Fruit fly (Drosophila melanogaster) whole organism, embryonic: ENCODE data around the gene CG13658.
A peak's percentile ranks its signal among the peaks of the same experiment; 100 is the strongest.

ENCODE experiments used
- Bgb ChIP-seq: fragments of 200-800 bp; sonication (Bioruptor generic); IDR thresholded peaks from 2 replicates; pipeline ENCODE4 v1.3.6; 2022; ENCODE audit warnings: missing biosample characterization, missing genetic modification characterization; ENCODE audit not compliant: partially characterized antibody
- CG10543 ChIP-seq: fragments of 200-800 bp; sonication (Bioruptor generic); optimal IDR thresholded peaks from 3 replicates; lab custom pipeline; 2017; ENCODE audit warnings: missing biosample characterization, mild to moderate bottlenecking, missing genetic modification characterization, moderate library complexity
- CG10565 ChIP-seq: fragments of 200-800 bp; sonication (Bioruptor generic); optimal IDR thresholded peaks from 3 replicates; lab custom pipeline; 2016; ENCODE audit warnings: missing biosample characterization, mild to moderate bottlenecking, missing genetic modification characterization
- CG11247 ChIP-seq: fragments of 200-800 bp; sonication (Bioruptor generic); IDR thresholded peaks from 2 replicates; pipeline ENCODE4 v1.3.6; 2022; ENCODE audit warnings: missing biosample characterization, missing genetic modification characterization
- CG12942 ChIP-seq: fragments of 200-800 bp; sonication (Bioruptor generic); optimal IDR thresholded peaks from 3 replicates; lab custom pipeline; 2016; ENCODE audit warnings: missing biosample characterization, missing genetic modification characterization
- CG13287 ChIP-seq: fragments of 200-800 bp; sonication (Bioruptor generic); IDR thresholded peaks from 2 replicates; pipeline ENCODE4 v1.3.6; 2022; ENCODE audit warnings: missing biosample characterization, missing genetic modification characterization; ENCODE audit not compliant: partially characterized antibody
- CG14710 ChIP-seq: fragments of 200-800 bp; sonication (Bioruptor generic); optimal IDR thresholded peaks from 3 replicates; lab custom pipeline; 2019; ENCODE audit warnings: missing biosample characterization, mild to moderate bottlenecking, missing genetic modification characterization, moderate library complexity
- CG15514 ChIP-seq: fragments of 200-800 bp; sonication (Bioruptor generic); optimal IDR thresholded peaks from 3 replicates; lab custom pipeline; 2017; ENCODE audit warnings: missing biosample characterization, missing genetic modification characterization, mild to moderate bottlenecking, moderate library complexity, missing genetic modification reagents
- CG16863 ChIP-seq: fragments of 200-800 bp; sonication (Bioruptor generic); optimal IDR thresholded peaks from 3 replicates; lab custom pipeline; 2016; ENCODE audit warnings: missing biosample characterization, missing genetic modification characterization
- CG17359 ChIP-seq: fragments of 200-800 bp; sonication (Bioruptor generic); optimal IDR thresholded peaks from 3 replicates; lab custom pipeline; 2018; ENCODE audit warnings: missing biosample characterization, mild to moderate bottlenecking, missing genetic modification characterization, moderate library complexity
- CG17361 ChIP-seq: fragments of 200-800 bp; sonication (Bioruptor generic); IDR thresholded peaks from 3 replicates; pipeline ENCODE4 v1.3.6; 2022; ENCODE audit warnings: missing biosample characterization, missing genetic modification characterization
- CG17802 ChIP-seq: fragments of 200-800 bp; sonication (Bioruptor generic); optimal IDR thresholded peaks from 2 replicates; lab custom pipeline; 2018; ENCODE audit warnings: missing biosample characterization, mild to moderate bottlenecking, missing genetic modification characterization, moderate library complexity
- CG2199 ChIP-seq: fragments of 200-800 bp; sonication (Bioruptor generic); IDR thresholded peaks from 3 replicates; pipeline ENCODE4 v1.3.6; 2022; ENCODE audit warnings: missing biosample characterization, missing genetic modification characterization
- CG34376 ChIP-seq: fragments of 200-800 bp; sonication (Bioruptor generic); optimal IDR thresholded peaks from 2 replicates; lab custom pipeline; 2018; ENCODE audit warnings: missing biosample characterization, mild to moderate bottlenecking, missing genetic modification characterization
- CG4730 ChIP-seq: fragments of 200-800 bp; sonication (Bioruptor generic); IDR thresholded peaks from 2 replicates; pipeline ENCODE4 v1.3.6; 2022; ENCODE audit warnings: missing biosample characterization, missing genetic modification characterization
- CG4820 ChIP-seq: fragments of 200-800 bp; sonication (Bioruptor generic); optimal IDR thresholded peaks from 3 replicates; lab custom pipeline; 2016; ENCODE audit warnings: missing biosample characterization, missing genetic modification characterization
- CG6254 ChIP-seq: fragments of 200-800 bp; sonication (Bioruptor generic); optimal IDR thresholded peaks from 3 replicates; lab custom pipeline; 2017; ENCODE audit warnings: mild to moderate bottlenecking, missing biosample characterization, missing genetic modification reagents, missing genetic modification characterization
- CG7987 ChIP-seq: fragments of 200-800 bp; sonication (Bioruptor generic); optimal IDR thresholded peaks from 2 replicates; lab custom pipeline; 2018; ENCODE audit warnings: missing biosample characterization, mild to moderate bottlenecking, missing genetic modification characterization, moderate library complexity
- CG9817 ChIP-seq: fragments of 200-800 bp; sonication (Bioruptor generic); optimal IDR thresholded peaks from 2 replicates; lab custom pipeline; 2018; ENCODE audit warnings: missing biosample characterization, mild to moderate bottlenecking, missing genetic modification characterization, moderate library complexity
- CG9876 ChIP-seq: fragments of 200-800 bp; sonication (Bioruptor generic); optimal IDR thresholded peaks from 2 replicates; lab custom pipeline; 2016; ENCODE audit warnings: missing biosample characterization, missing genetic modification characterization
- CTCF ChIP-seq: fragments of 200-800 bp; sonication (Bioruptor generic); optimal IDR thresholded peaks from 2 replicates; lab custom pipeline; 2017; ENCODE audit warnings: missing biosample characterization, mild to moderate bottlenecking, missing genetic modification characterization, moderate library complexity
- D19A ChIP-seq: fragments of 200-800 bp; optimal IDR thresholded peaks from 3 replicates; lab custom pipeline; 2019; ENCODE audit warnings: missing biosample characterization, mild to moderate bottlenecking, missing genetic modification characterization, moderate library complexity
- Dek ChIP-seq: fragments of 200-800 bp; sonication (Bioruptor generic); optimal IDR thresholded peaks from 3 replicates; lab custom pipeline; 2019; ENCODE audit warnings: missing biosample characterization, mild to moderate bottlenecking, missing genetic modification characterization, moderate library complexity
- Drgx ChIP-seq: fragments of 200-800 bp; sonication (Bioruptor generic); IDR thresholded peaks from 2 replicates; pipeline ENCODE4 v1.3.6; 2022; ENCODE audit warnings: missing biosample characterization, missing genetic modification characterization
- Gsc ChIP-seq: fragments of 200-800 bp; sonication (Bioruptor generic); IDR thresholded peaks from 2 replicates; pipeline ENCODE4 v1.3.6; 2022; ENCODE audit warnings: missing biosample characterization, missing genetic modification characterization
- Gug ChIP-seq: fragments of 200-800 bp; sonication (Bioruptor generic); IDR thresholded peaks from 4 replicates; pipeline ENCODE4 v1.3.6; 2022; ENCODE audit warnings: missing biosample characterization, missing genetic modification characterization
- Oli ChIP-seq: fragments of 200-800 bp; sonication (Bioruptor generic); optimal IDR thresholded peaks from 2 replicates; lab custom pipeline; 2018; ENCODE audit warnings: missing biosample characterization, mild to moderate bottlenecking, missing genetic modification characterization, moderate library complexity
- Sry-β ChIP-seq: fragments of 200-800 bp; sonication (Bioruptor generic); optimal IDR thresholded peaks from 2 replicates; lab custom pipeline; 2018; ENCODE audit warnings: missing biosample characterization, mild to moderate bottlenecking, missing genetic modification characterization, moderate library complexity
- Ssrp ChIP-seq: fragments of 200-800 bp; sonication (Bioruptor generic); optimal IDR thresholded peaks from 2 replicates; lab custom pipeline; 2018; ENCODE audit warnings: missing biosample characterization, mild to moderate bottlenecking, missing genetic modification characterization, moderate library complexity
- amos ChIP-seq: fragments of 200-800 bp; sonication (Bioruptor generic); IDR thresholded peaks from 2 replicates; pipeline ENCODE4 v1.3.6; 2022; ENCODE audit warnings: missing biosample characterization, missing genetic modification characterization; ENCODE audit not compliant: partially characterized antibody
- bbx ChIP-seq: fragments of 200-800 bp; sonication (Bioruptor generic); IDR thresholded peaks from 2 replicates; pipeline ENCODE4 v1.3.6; 2022; ENCODE audit warnings: missing biosample characterization, missing genetic modification characterization; ENCODE audit not compliant: partially characterized antibody
- cato ChIP-seq: fragments of 200-800 bp; sonication (Bioruptor generic); optimal IDR thresholded peaks from 2 replicates; lab custom pipeline; 2016; ENCODE audit warnings: missing biosample characterization, missing genetic modification characterization, borderline replicate concordance
- corto ChIP-seq: fragments of 200-800 bp; sonication (Bioruptor generic); optimal IDR thresholded peaks from 2 replicates; lab custom pipeline; 2016; ENCODE audit warnings: missing biosample characterization, mild to moderate bottlenecking, missing genetic modification characterization, moderate library complexity
- crol ChIP-seq: fragments of 200-800 bp; sonication (Bioruptor generic); IDR thresholded peaks from 2 replicates; pipeline ENCODE4 v1.3.6; 2022; ENCODE audit warnings: missing biosample characterization, missing genetic modification characterization
- dan ChIP-seq: fragments of 200-800 bp; sonication (Bioruptor generic); IDR thresholded peaks from 2 replicates; pipeline ENCODE4 v1.3.6; 2022; ENCODE audit warnings: missing biosample characterization, missing genetic modification characterization
- fru ChIP-seq: fragments of >200 bp; optimal IDR thresholded peaks from 2 replicates; lab custom pipeline; 2017
- ftz-f1 ChIP-seq: fragments of 200-800 bp; sonication (Bioruptor generic); optimal IDR thresholded peaks from 2 replicates; lab custom pipeline; 2016; ENCODE audit warnings: missing biosample characterization, missing genetic modification characterization
- gce ChIP-seq: fragments of 200-800 bp; sonication (Bioruptor generic); IDR thresholded peaks from 3 replicates; pipeline ENCODE4 v1.3.6; 2022; ENCODE audit warnings: missing biosample characterization, missing genetic modification characterization
- grn ChIP-seq: fragments of 200-800 bp; sonication (Bioruptor generic); optimal IDR thresholded peaks from 3 replicates; lab custom pipeline; 2017; ENCODE audit warnings: missing biosample characterization, missing genetic modification characterization
- gro ChIP-seq: fragments of 200-800 bp; sonication (Bioruptor generic); optimal IDR thresholded peaks from 2 replicates; lab custom pipeline; 2016; ENCODE audit warnings: missing biosample characterization, missing genetic modification characterization
- hkb ChIP-seq, 2 experiments: fragments of 200-800 bp in 1 of 2; fragments of >200 bp in 1 of 2; sonication (Bioruptor generic) in 1 of 2; IDR thresholded peaks in 1 of 2; optimal IDR thresholded peaks in 1 of 2; 2 replicates each; pipeline versions ENCODE4 v1.3.6 to Lab custom; 2017 to 2022; ENCODE audit warnings: missing biosample characterization in 1 of 2, missing genetic modification characterization in 1 of 2
- lola ChIP-seq, 3 experiments: fragments of >200 bp in 2 of 3; fragments of 200-800 bp in 1 of 3; sonication (Bioruptor generic) in 1 of 3; optimal IDR thresholded peaks; 2 replicates each; lab custom pipeline; 2017 to 2019; ENCODE audit warnings: missing biosample characterization in 3 of 3, missing genetic modification characterization in 3 of 3, mild to moderate bottlenecking in 1 of 3, moderate library complexity in 1 of 3
- mld ChIP-seq: fragments of 200-800 bp; sonication (Bioruptor generic); IDR thresholded peaks from 3 replicates; pipeline ENCODE4 v1.3.6; 2022; ENCODE audit warnings: missing biosample characterization, missing genetic modification characterization; ENCODE audit not compliant: partially characterized antibody
- nerfin-2 ChIP-seq: fragments of 200-800 bp; sonication (Bioruptor generic); IDR thresholded peaks from 2 replicates; pipeline ENCODE4 v1.3.6; 2022; ENCODE audit warnings: missing biosample characterization, missing genetic modification characterization; ENCODE audit not compliant: partially characterized antibody
- row ChIP-seq: fragments of 200-800 bp; sonication (Bioruptor generic); IDR thresholded peaks from 3 replicates; pipeline ENCODE4 v1.3.6; 2022; ENCODE audit warnings: missing biosample characterization, missing genetic modification characterization
- sens ChIP-seq: fragments of 200-800 bp; sonication (Bioruptor generic); peaks from one replicate; lab custom pipeline; 2016; ENCODE audit warnings: missing biosample characterization, missing genetic modification characterization
- tin ChIP-seq: fragments of 200-800 bp; sonication (Bioruptor generic); optimal IDR thresholded peaks from 3 replicates; lab custom pipeline; 2016; ENCODE audit warnings: missing biosample characterization, missing genetic modification characterization
- toy ChIP-seq: fragments of 200-800 bp; sonication (Bioruptor generic); IDR thresholded peaks from 2 replicates; pipeline ENCODE4 v1.3.6; 2022; ENCODE audit warnings: missing biosample characterization, missing genetic modification characterization
- unc-4 ChIP-seq: fragments of 200-800 bp; sonication (Bioruptor generic); IDR thresholded peaks from 2 replicates; pipeline ENCODE4 v1.3.6; 2022; ENCODE audit warnings: missing biosample characterization, missing genetic modification characterization; ENCODE audit not compliant: partially characterized antibody
- vvl ChIP-seq: fragments of 200-800 bp; sonication (Bioruptor generic); IDR thresholded peaks from 2 replicates; pipeline ENCODE4 v1.3.6; 2022; ENCODE audit warnings: missing biosample characterization, missing genetic modification characterization

CG13658 gene

dm6 chr3R:25329079-25329478 is 41.8 kb downstream of the CG13658 start, which contains the start of gene CHKov1:
Gene CHKov1 (minus strand): TSS chr3R:25329316.
- TF ChIP-seq D19A = no peak
- peak; percentile 39; the same call in 1 of the 2 replicates for TF ChIP-seq Drgx (GFP tag; lab: Robert Waterston, UW)
- TF ChIP-seq CG10565 (GFP tag; lab: Kevin White, UChicago) = no peak
- peak; percentile 12 for TF ChIP-seq CG9876 (GFP tag; lab: Kevin White, UChicago)
- TF ChIP-seq fru (lab: Kevin White, UChicago) = no peak
- TF ChIP-seq ftz-f1 (GFP tag; lab: Kevin White, UChicago) = no peak
- no peak for TF ChIP-seq CG17361
- TF ChIP-seq unc-4 (GFP tag; lab: Robert Waterston, UW) = no peak
- TF ChIP-seq CG17359 (tag; lab: Kevin White, UChicago) = no peak
- TF ChIP-seq gce (GFP tag; lab: Robert Waterston, UW) = no peak
- peak; percentile 11 for TF ChIP-seq CG10543 (GFP tag; lab: Kevin White, UChicago)
- TF ChIP-seq Bgb (GFP tag; lab: Robert Waterston, UW) = peak; percentile 30; the same call in 1 of the 2 replicates
- TF ChIP-seq CG9817 (tag; lab: Kevin White, UChicago) = no peak
- peak; percentile 52 for TF ChIP-seq CG34376 (GFP tag; lab: Kevin White, UChicago)
- TF ChIP-seq CG15514 (GFP tag; lab: Kevin White, UChicago) = peak; percentile 24
- no peak for TF ChIP-seq CG4730 (GFP tag; lab: Robert Waterston, UW)
- TF ChIP-seq Gsc (GFP tag; lab: Robert Waterston, UW) = no peak
- no peak for TF ChIP-seq Dek (tag; lab: Kevin White, UChicago)
- TF ChIP-seq CG16863 (GFP tag; lab: Kevin White, UChicago) = no peak
- TF ChIP-seq tin (GFP tag; lab: Kevin White, UChicago) = no peak
- TF ChIP-seq row (GFP tag; lab: Robert Waterston, UW) = 0 out of 3 replicates have a peak, but pooled peaks have one; percentile 1
- no peak for TF ChIP-seq hkb (optimal IDR thresholded peaks at IDR 0.05; lab: Kevin White, UChicago)
- no peak for TF ChIP-seq hkb (GFP tag; IDR thresholded peaks at IDR 0.05; lab: Robert Waterston, UW)
- peak; percentile 6 for TF ChIP-seq CG7987 (GFP tag; lab: Kevin White, UChicago)
- TF ChIP-seq cato = no peak
- TF ChIP-seq toy (GFP tag; lab: Robert Waterston, UW) = no peak
- peak; percentile 13; the same call in 1 of the 2 replicates for TF ChIP-seq CG13287 (GFP tag; lab: Robert Waterston, UW)
- TF ChIP-seq Ssrp (tag; lab: Kevin White, UChicago) = no peak
- TF ChIP-seq CG2199 = 0 out of 3 replicates have a peak, but pooled peaks have one; percentile 10
- TF ChIP-seq lola (GFP tag; optimal IDR thresholded peaks at IDR 0.05; lab: Kevin White, UChicago) = no peak
- no peak for TF ChIP-seq Oli
- no peak for TF ChIP-seq CG4820 (GFP tag; lab: Kevin White, UChicago)
- TF ChIP-seq gro = peak; percentile 0
- no peak; the same call in 1 of the 2 replicates for TF ChIP-seq CG11247 (GFP tag; lab: Robert Waterston, UW)
- no peak for TF ChIP-seq crol (GFP tag; lab: Robert Waterston, UW)
- 0 out of 2 replicates have a peak, but pooled peaks have one; percentile 21 for TF ChIP-seq vvl
- peak; percentile 17 for TF ChIP-seq grn (GFP tag; lab: Kevin White, UChicago)
- no peak for TF ChIP-seq CG17802 (tag; lab: Kevin White, UChicago)
- no peak for TF ChIP-seq CG12942 (GFP tag; lab: Kevin White, UChicago)
- TF ChIP-seq mld (GFP tag; lab: Robert Waterston, UW) = no peak
- TF ChIP-seq Sry-β (GFP tag; lab: Kevin White, UChicago) = no peak
- no peak for TF ChIP-seq CG14710 (tag; lab: Kevin White, UChicago)
- TF ChIP-seq Gug (GFP tag; lab: Robert Waterston, UW) = no peak
- TF ChIP-seq CTCF = no peak
- no peak for TF ChIP-seq CG6254
- TF ChIP-seq bbx (GFP tag; lab: Robert Waterston, UW) = peak; percentile 39; the same call in 1 of the 2 replicates
- TF ChIP-seq dan (GFP tag; lab: Robert Waterston, UW) = no peak
- TF ChIP-seq corto (GFP tag; lab: Kevin White, UChicago) = no peak
- TF ChIP-seq nerfin-2 = no peak
- TF ChIP-seq amos = peak; percentile 38; the same call in 1 of the 2 replicates
- peak; percentile 47 for TF ChIP-seq sens (GFP tag; lab: Kevin White, UChicago)
